Worm (Caenorhabditis elegans): Measurements from ENCODE around the gene prdx-3.

DNA sequence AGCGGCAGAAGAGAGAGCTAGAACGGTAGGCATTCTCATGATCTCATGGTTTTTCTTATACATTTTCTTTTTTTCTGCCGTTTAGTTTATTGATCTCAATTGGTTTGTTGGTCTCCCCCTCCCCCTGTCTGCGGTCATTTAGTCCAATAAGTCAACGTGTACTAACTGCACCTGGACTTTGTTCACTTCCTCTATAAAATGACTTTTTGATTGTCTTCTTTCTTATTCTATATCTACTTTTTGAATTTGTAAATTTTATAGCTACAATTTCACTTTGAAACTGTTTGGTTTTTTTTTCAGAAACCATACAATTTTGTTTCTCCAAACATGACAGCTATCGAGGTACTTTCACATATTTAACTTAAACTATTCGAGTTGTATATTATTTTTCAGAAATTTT lies 39.6 kb upstream of the prdx-3 start, which contains the start of gene ckb-2:
- TF ChIP-seq elt-2 (tag; optimal IDR thresholded peaks at IDR 0.05) (no peak), ceh-18 (tag; optimal IDR thresholded peaks at IDR 0.05) (no peak)
